Fruit fly (Drosophila melanogaster): ENCODE measurements around the gene acj6.

DNA sequence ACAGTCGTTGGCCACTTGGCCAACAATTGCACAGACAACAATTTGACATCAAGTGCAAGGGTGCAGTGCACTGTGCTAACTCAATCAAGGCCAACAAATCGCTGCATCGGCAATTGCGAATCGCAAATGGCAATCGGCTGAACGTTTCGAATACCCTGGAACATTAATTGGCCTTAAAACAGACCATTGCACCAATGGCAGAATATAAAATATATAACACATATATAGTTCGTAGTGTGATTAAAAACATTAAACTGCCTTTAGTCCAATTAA is 66.0 kb downstream of the acj6 start:
- TF ChIP-seq CG14655 (GFP tag; optimal IDR thresholded peaks at IDR 0.05) (no peak), gl (tag; optimal IDR thresholded peaks at IDR 0.05) (no peak), CG17806 (tag; optimal IDR thresholded peaks at IDR 0.05) (no peak), D1 (tag; optimal IDR thresholded peaks at IDR 0.05) (no peak), CG34367 (tag; optimal IDR thresholded peaks at IDR 0.05) (no peak), Pif1B (GFP tag; optimal IDR thresholded peaks at IDR 0.05) (no peak), CG32121 (GFP tag; IDR thresholded peaks at IDR 0.05) (no peak), CG10348 (GFP tag; IDR thresholded peaks at IDR 0.05) (no peak), fd96Ca (GFP tag; IDR thresholded peaks at IDR 0.05) (no peak), Ets98B (GFP tag; IDR thresholded peaks at IDR 0.05) (no peak), CG9948 (tag; optimal IDR thresholded peaks at IDR 0.05) (no peak), CG15710 (tag; optimal IDR thresholded peaks at IDR 0.05) (no peak), EcR (GFP tag; optimal IDR thresholded peaks at IDR 0.05) (peak; percentile 70)
